Fruit fly (Drosophila melanogaster): Measurements from ENCODE around the gene Chd1.

Chd1 gene

DNA sequence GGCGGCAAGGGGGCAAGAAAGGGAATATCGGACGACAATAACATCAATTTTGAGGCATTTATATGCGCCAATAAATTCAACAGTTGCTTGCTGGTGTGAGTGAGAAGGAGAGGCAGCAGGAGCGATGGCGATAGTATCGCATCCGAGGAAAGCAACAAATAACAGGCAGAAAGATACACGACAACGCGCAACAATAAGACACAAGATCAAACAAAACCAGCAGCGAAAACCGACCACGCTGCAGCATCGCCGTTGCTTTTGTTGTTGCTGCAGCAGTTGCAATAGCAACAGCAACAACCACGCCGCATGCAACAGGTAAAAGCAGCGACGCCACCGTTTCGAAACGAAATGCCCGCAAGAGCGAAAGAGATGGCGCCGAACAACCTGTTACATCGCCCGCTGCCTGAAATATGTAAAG lies 13.0 kb upstream of the Chd1 start:
- TF ChIP-seq CTCF (optimal IDR thresholded peaks at IDR 0.05) (no peak), CG8478 (optimal IDR thresholded peaks at IDR 0.05) (no peak)

DNA sequence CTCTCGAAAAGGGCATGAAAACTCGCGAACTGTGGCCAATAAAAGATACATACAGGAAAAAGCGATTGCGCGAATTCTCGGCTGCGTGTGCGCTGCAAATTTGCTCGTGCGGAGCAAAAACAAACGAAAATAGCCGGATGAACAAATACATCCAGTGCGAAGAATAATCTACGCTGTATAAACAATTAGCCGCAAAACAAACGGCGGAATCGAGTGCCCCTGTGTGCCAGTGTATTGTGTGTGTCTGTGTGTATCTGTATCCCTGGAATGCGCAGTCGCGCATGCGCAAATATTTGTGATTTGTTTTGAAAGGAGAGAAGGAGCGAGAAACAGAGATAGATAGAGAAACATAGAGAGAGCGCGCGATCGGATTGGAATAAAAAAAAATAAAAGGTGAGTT lies 12.1 kb upstream of the Chd1 start:
- TF ChIP-seq CG8478 (optimal IDR thresholded peaks at IDR 0.05): no peak
- TF ChIP-seq CTCF (optimal IDR thresholded peaks at IDR 0.05): no peak

DNA sequence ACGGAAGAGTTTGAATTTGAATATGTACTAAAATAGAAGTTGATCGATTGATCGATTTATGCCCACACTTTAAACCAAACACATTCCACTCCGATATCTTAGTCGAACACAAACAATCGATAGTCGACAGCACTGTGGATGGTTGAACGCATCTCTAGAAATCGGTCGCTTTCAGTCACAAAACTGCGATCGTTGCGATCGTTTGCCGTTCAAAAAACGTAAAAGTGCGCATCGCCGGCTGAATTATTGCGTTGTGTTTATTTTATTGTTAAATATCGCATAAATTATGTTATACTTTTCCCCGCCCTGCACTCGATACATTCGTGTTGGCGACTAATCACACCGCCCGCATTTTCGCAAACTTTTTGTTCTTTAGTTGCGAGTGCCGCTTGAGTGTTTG lies 11.6 kb upstream of the Chd1 start, which contains the start of gene Ccdc85:
Ccdc85 (plus strand) TSS at position 174 of the 400 bp plus-strand sequence.
- TF ChIP-seq CG8478 (optimal IDR thresholded peaks at IDR 0.05): no peak
- TF ChIP-seq CTCF (optimal IDR thresholded peaks at IDR 0.05): peak; percentile 23 to 51

DNA sequence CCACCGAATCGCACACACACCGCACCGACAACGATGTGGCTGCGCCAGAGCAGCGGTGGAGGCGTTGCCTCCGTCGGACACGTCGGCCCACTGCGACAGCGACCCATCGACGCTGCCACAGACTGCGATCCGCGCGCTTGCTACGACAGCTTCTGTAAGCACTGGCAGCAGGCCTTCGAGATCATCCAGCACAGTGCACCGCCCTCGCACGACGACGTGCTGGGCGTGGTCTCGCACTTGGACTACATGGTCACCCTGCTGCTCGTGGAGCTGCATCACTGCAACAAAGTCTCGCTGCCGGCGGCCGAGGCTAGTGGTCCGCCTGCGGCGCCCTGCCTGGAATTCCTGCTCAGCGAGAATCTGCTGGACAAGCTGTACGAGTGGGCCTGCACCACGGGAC lies 6.2 kb upstream of the Chd1 start:
- TF ChIP-seq CTCF (optimal IDR thresholded peaks at IDR 0.05): no peak
- TF ChIP-seq CG8478 (optimal IDR thresholded peaks at IDR 0.05): no peak

DNA sequence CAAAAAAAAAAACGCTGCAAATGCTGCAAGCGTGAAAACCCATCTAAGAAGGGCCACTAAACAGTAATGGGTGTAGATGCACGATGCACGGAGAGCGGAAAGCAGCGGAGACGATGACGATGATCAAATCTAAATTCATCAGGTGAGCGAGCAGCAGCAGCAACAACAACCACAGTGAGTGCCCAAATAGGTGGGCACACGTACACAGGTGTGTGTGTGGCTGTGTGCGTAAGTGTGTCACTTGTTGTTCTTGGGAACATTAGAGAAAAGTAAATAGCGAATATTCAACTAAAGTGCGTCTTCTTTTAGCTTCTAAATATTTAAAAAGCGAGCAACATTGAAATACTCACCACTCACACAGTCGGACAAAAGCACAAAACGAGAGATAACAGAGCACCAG lies 5.7 kb upstream of the Chd1 start:
- TF ChIP-seq CTCF (optimal IDR thresholded peaks at IDR 0.05) (no peak), CG8478 (optimal IDR thresholded peaks at IDR 0.05) (no peak)

DNA sequence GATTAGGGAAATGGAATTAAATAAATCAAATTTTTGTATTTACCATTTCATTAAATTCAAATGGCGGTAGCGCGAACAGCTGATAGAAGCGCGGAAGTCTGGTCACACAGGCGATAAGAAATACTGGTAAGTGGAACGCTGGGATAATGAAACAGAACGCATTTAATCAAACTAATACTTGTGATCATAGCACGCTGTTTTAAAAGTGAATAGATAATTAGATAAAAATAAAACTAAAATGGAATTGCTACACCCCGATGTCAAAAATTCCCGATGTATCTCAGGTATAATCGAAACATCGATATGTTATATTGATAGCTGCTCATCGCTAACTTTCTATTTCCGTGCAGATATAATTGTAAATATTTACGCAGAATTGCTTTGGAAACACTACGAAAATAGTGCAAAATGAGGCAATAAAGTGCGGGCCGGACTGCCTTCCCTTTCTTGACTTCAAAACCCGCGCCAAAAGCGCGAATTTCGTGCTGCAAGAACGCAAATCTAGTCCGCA lies 5.2 kb upstream of the Chd1 start, which contains the start of the genes okr and CG3558:
okr (minus strand) TSS at position 96 of the 511 bp plus-strand sequence.
CG3558 (plus strand) TSS at position 207 of the 511 bp plus-strand sequence.
- TF ChIP-seq CG8478 (optimal IDR thresholded peaks at IDR 0.05) (no peak), CTCF (optimal IDR thresholded peaks at IDR 0.05) (peak in 1 of 2 experiments; percentile 2)

DNA sequence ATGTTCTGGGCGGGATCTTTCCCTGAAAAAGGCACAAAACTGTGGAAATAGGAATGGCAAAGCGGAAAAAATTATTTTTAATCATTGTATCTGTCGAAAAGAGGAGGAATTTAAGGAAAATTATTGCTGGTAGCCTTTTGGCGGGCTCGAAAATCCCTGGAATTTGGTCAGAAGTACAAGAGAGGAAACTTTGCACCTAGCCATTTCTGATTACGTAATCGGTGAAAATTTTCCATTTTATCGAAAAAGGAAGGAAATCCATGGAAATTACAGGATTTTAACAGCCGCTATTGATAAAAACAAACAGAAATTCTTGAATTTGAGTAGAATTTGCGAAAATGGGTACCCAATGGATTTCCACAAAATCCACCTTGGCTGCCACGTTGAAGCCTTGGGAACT lies 747 bp downstream of the Chd1 start:
- TF ChIP-seq CTCF (optimal IDR thresholded peaks at IDR 0.05) (no peak), CG8478 (optimal IDR thresholded peaks at IDR 0.05) (no peak)

DNA sequence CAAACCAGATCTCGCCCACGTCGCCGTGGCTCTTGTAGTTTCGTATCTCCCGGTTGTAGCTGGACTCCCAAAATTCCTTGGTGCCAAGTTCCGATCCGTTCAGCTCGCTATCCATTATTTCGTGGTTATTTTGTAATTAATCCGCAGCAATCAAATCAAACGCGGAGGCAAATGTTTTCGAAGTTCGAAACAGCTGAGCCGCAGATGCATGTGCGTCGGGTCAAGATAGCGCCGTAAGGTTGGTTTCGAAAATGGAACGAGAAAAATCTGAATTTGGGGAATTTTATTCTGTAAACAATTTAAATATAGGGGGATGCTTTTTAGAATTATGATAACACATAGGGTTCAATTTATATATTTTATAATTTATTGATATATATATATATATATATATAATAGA lies 8.4 kb downstream of the Chd1 start, which contains the start of gene CG9643:
CG9643 (minus strand) TSS at position 198 of the 400 bp plus-strand sequence.
- TF ChIP-seq CTCF (optimal IDR thresholded peaks at IDR 0.05): no peak
- no peak for TF ChIP-seq CG8478 (optimal IDR thresholded peaks at IDR 0.05)

DNA sequence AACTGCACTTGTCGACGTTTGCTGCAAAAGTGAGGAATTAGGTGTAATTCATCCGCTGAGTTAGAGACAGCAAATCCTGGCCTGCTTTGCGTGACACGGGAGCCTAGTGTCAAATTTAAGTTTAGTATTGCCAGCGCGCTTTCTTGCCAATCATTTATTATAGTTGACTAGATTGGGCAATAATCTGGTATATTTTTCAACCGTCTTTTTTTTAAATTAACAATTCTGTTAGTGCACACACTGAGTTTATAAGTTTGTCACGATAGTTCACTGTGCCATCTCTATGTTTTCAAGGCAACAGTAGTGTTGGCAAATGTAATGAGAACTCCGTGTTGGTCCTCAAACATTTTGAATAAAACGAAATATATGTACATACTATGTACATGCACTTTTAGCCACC lies 10.7 kb downstream of the Chd1 start, which contains the start of the genes CG9641 and CG3165:
CG9641 (minus strand) TSS at position 34 of the 400 bp plus-strand sequence.
CG3165 (plus strand) TSS at position 294 of the 400 bp plus-strand sequence.
- TF ChIP-seq CG8478 (optimal IDR thresholded peaks at IDR 0.05): no peak
- no peak for TF ChIP-seq CTCF (optimal IDR thresholded peaks at IDR 0.05)

DNA sequence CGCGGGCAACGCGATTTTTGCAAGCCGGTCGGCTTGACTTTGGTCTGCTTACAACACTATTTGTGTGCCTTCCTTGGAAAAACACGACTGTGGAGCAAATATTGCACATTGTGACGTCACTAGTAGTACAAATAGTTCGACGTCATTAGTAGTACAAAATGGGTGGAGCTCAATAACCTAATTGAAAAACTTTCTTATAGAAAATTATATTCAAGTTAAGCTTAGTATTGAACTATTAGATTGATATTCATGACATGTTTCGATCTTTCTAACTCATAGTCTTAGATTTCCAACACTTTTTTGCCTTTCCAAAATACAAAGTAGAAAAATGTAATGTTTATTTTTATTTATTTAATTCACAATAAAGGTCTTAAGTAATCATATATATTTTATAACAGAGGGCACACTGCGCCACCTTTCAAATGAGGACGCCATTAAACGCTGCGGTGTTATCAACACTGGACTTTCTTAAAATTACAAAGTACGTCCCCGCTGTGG lies 15.0 kb downstream of the Chd1 start, which contains the start of the genes Rrp1 and gammaTub23C:
Rrp1 (minus strand) TSS at position 70 of the 498 bp plus-strand sequence.
gammaTub23C (plus strand) TSS at position 453 of the 498 bp plus-strand sequence.
- TF ChIP-seq CG8478 (optimal IDR thresholded peaks at IDR 0.05) (no peak), CTCF (optimal IDR thresholded peaks at IDR 0.05) (no peak)

DNA sequence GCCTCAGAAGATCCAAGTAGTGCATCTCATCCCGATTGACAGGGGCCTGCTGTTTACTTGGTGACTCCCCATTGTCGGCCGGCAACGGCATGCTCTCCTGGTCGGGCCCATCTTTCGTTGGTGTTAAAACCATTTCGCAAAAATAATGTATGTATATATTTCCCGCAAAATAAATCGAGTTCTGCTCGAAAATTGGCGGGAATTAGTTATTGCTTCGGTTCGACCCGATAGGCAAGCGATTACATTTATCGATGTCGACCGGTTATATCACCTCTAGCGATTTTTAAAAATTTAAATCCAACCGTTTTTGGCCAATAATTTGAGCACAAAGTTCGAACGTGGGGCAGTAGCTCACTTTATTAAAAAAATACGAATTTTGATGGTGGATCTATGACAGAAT lies 18.1 kb downstream of the Chd1 start, which contains the start of gene Ts:
Ts (minus strand) TSS at position 201 of the 400 bp plus-strand sequence.
- TF ChIP-seq CG8478 (optimal IDR thresholded peaks at IDR 0.05) (no peak), CTCF (optimal IDR thresholded peaks at IDR 0.05) (no peak)

DNA sequence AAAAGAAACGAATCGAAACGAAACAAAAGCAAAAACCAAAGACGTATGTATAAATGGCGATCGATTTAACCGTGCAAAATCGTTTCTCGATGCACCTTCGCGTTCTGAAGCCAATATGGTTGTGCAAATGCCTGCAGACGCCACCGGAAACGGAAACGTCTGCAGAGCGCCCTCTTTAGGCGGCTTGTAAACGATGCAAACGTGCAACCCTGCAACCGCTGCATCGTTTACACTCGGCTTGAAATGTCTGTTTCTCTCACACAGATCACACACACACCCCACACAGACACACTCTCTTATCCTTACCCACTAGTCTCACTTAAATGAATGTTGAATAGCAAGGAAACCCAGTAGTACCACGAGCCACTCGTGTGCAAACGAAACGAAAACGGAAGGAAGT lies 20.6 kb downstream of the Chd1 start:
- TF ChIP-seq CTCF (optimal IDR thresholded peaks at IDR 0.05) (peak; percentile 82 to 89), CG8478 (optimal IDR thresholded peaks at IDR 0.05) (no peak)

DNA sequence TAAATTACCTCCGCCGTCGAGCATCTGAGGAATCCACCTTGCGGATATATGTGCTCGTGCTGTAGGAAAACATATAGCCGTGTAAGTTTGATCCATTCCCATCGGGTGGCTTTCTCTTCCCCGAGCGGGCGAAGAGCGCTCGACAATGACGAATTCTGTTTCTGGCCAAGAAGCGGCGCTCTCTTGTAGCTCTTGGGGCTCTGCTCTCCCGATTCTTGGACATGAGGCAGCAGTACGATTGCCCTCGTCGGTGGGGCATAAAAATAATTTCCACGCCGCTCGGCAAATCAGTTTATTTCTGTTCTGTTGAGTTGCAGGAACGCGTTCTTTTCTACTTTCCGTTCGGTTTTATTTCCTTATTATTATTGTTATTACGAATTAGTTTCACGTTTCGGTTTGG lies 28.7 kb downstream of the Chd1 start:
- TF ChIP-seq CG8478 (optimal IDR thresholded peaks at IDR 0.05) (no peak), CTCF (optimal IDR thresholded peaks at IDR 0.05) (no peak)

DNA sequence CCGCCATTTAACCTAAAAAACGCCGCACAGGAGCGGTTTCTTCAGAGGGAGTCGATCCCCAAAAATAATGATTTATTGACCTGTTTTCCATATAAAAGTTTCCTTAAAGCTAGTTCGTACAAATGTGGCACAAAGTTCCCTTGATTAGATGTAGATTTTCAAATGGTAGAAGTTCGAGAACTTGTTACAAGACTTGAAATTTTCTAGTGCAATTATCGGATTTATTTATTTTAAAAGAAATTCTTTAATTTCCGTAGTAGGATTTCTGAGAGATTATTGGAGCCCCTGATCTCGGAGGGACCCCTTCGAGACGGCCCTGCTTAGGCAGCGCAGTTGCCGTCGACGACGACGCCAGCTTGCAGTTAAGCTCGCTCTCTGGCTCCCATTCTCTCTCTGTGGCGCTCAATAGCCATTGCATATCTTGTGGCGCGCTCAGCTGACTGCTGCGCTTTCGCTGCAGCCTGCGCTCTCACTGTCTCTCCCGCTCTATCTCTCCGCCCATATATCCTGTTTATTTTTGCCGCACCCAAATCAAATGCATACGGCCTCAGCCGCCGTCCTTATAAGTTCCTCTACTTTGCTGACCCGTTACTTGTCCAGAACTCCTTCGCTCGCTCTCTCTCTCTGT lies 29.9 kb downstream of the Chd1 start:
- TF ChIP-seq CG8478 (optimal IDR thresholded peaks at IDR 0.05): no peak
- TF ChIP-seq CTCF (optimal IDR thresholded peaks at IDR 0.05): no peak

DNA sequence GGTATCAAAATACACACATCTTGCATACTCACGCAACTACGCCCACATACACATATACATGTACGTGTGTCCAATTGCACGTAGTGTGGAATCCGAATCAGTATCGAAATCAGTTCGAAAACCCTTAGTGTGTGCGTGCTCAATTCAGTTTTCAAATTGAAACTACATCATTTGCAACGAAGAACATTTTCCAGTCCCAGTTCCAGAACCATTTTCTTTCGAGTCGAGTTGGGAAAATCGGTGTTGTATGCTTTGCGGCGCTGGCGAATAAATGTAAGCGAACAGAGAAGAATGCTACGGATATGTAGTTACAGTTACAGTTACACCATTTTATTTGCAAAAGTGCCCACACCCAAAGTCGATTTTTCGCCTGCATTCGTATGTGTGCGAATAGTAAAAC lies 30.5 kb downstream of the Chd1 start:
- TF ChIP-seq CG8478 (optimal IDR thresholded peaks at IDR 0.05) (no peak), CTCF (optimal IDR thresholded peaks at IDR 0.05) (peak; percentile 30 to 51)

DNA sequence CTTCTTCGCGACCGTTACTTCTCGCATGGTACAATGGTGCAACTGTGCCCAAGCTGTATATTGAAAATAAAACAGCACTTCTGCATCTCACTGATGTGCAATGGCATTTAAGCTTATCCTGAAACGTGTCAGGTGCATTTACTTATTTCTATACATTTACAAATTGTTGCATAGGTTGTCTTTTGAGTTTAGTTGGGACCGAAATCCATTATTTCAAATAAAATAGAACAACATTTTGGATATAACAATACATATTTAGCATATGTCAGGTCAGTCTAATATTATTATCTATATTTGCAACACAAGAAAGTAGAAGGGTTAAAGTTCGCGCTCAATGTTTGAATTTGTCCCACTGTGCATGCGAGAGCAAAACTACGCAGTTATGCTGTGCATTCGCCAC lies 31.2 kb downstream of the Chd1 start:
- TF ChIP-seq CTCF (optimal IDR thresholded peaks at IDR 0.05) (no peak), CG8478 (optimal IDR thresholded peaks at IDR 0.05) (no peak)

All from S2 (cell line).